Fruit fly (Drosophila melanogaster) whole organism, embryonic: Measurements from ENCODE around the gene mfr.

ENCODE experiments used
- Atf3 ChIP-seq: fragments of 200-800 bp; sonication (Bioruptor generic); optimal IDR thresholded peaks from 3 replicates; lab custom pipeline; 2016; ENCODE audit warnings: missing biosample characterization, missing genetic modification characterization
- CG10431 ChIP-seq: fragments of 200-800 bp; sonication (Bioruptor generic); optimal IDR thresholded peaks from 3 replicates; lab custom pipeline; 2018; ENCODE audit warnings: missing biosample characterization, mild to moderate bottlenecking, missing genetic modification characterization
- CG10654 ChIP-seq: fragments of 200-800 bp; sonication (Bioruptor generic); optimal IDR thresholded peaks from 2 replicates; lab custom pipeline; 2016; ENCODE audit warnings: missing biosample characterization, missing genetic modification characterization
- CG11247 ChIP-seq: fragments of 200-800 bp; sonication (Bioruptor generic); IDR thresholded peaks from 2 replicates; pipeline ENCODE4 v1.3.6; 2022; ENCODE audit warnings: missing biosample characterization, missing genetic modification characterization
- CG11696 ChIP-seq: fragments of 200-800 bp; sonication (Bioruptor generic); IDR thresholded peaks from 2 replicates; pipeline ENCODE4 v1.3.6; 2022; ENCODE audit warnings: missing biosample characterization, missing genetic modification characterization
- CG12236 ChIP-seq: fragments of 200-800 bp; sonication (Bioruptor generic); optimal IDR thresholded peaks from 2 replicates; lab custom pipeline; 2016; ENCODE audit warnings: missing biosample characterization, missing genetic modification characterization
- CG13894 ChIP-seq: fragments of 200-800 bp; sonication (Bioruptor generic); optimal IDR thresholded peaks from 3 replicates; lab custom pipeline; 2018; ENCODE audit warnings: missing biosample characterization, mild to moderate bottlenecking, missing genetic modification characterization, moderate library complexity
- CG15011 ChIP-seq: fragments of 200-800 bp; sonication (Bioruptor generic); optimal IDR thresholded peaks from 3 replicates; lab custom pipeline; 2018; ENCODE audit warnings: missing biosample characterization, mild to moderate bottlenecking, missing genetic modification characterization
- CG17385 ChIP-seq: fragments of 200-800 bp; sonication (Bioruptor generic); optimal IDR thresholded peaks from 3 replicates; lab custom pipeline; 2018; ENCODE audit warnings: missing biosample characterization, mild to moderate bottlenecking, missing genetic modification characterization
- CG17802 ChIP-seq: fragments of 200-800 bp; sonication (Bioruptor generic); optimal IDR thresholded peaks from 2 replicates; lab custom pipeline; 2018; ENCODE audit warnings: missing biosample characterization, mild to moderate bottlenecking, missing genetic modification characterization, moderate library complexity
- CG2875 ChIP-seq: fragments of 200-800 bp; sonication (Bioruptor generic); optimal IDR thresholded peaks from 2 replicates; lab custom pipeline; 2017; ENCODE audit warnings: missing biosample characterization, mild to moderate bottlenecking, missing genetic modification characterization, missing genetic modification reagents
- CG31441 ChIP-seq: fragments of 200-800 bp; sonication (Bioruptor generic); IDR thresholded peaks from 2 replicates; pipeline ENCODE4 v1.3.6; 2022; ENCODE audit warnings: missing biosample characterization, missing genetic modification characterization
- CG33557 ChIP-seq: fragments of 200-800 bp; sonication (Bioruptor generic); optimal IDR thresholded peaks from 2 replicates; lab custom pipeline; 2019; ENCODE audit warnings: missing biosample characterization, mild to moderate bottlenecking, missing genetic modification characterization, moderate library complexity
- CG34422 ChIP-seq: fragments of 200-800 bp; sonication (Bioruptor generic); IDR thresholded peaks from 3 replicates; pipeline ENCODE4 v1.3.6; 2022; ENCODE audit warnings: missing biosample characterization, missing genetic modification characterization
- CG7357 ChIP-seq: fragments of 200-800 bp; sonication (Bioruptor generic); IDR thresholded peaks from 3 replicates; pipeline ENCODE4 v1.3.6; 2022; ENCODE audit warnings: missing biosample characterization, missing genetic modification characterization
- CG7839 ChIP-seq: fragments of 200-800 bp; sonication (Bioruptor generic); optimal IDR thresholded peaks from 3 replicates; lab custom pipeline; 2018; ENCODE audit warnings: missing biosample characterization, mild to moderate bottlenecking, missing genetic modification characterization, moderate library complexity
- CG8388 ChIP-seq: fragments of 200-800 bp; sonication (Bioruptor generic); optimal IDR thresholded peaks from 2 replicates; lab custom pipeline; 2019; ENCODE audit warnings: missing biosample characterization, mild to moderate bottlenecking, missing genetic modification characterization, moderate library complexity
- CG8924 ChIP-seq: fragments of 200-800 bp; optimal IDR thresholded peaks from 3 replicates; lab custom pipeline; 2019; ENCODE audit warnings: missing biosample characterization, mild to moderate bottlenecking, missing genetic modification characterization, moderate library complexity
- CG9932 ChIP-seq: fragments of 200-800 bp; sonication (Bioruptor generic); IDR thresholded peaks from 2 replicates; pipeline ENCODE4 v1.3.6; 2022; ENCODE audit warnings: missing biosample characterization, missing genetic modification characterization
- Camta ChIP-seq: fragments of 200-800 bp; sonication (Bioruptor generic); optimal IDR thresholded peaks from 2 replicates; lab custom pipeline; 2016; ENCODE audit warnings: missing biosample characterization, missing genetic modification characterization
- Chrac-16 ChIP-seq: fragments of 200-800 bp; sonication (Bioruptor generic); optimal IDR thresholded peaks from 3 replicates; lab custom pipeline; 2016; ENCODE audit warnings: missing biosample characterization, missing genetic modification characterization
- Drgx ChIP-seq: fragments of 200-800 bp; sonication (Bioruptor generic); IDR thresholded peaks from 2 replicates; pipeline ENCODE4 v1.3.6; 2022; ENCODE audit warnings: missing biosample characterization, missing genetic modification characterization
- Fer3 ChIP-seq: fragments of 200-800 bp; sonication (Bioruptor generic); optimal IDR thresholded peaks from 2 replicates; lab custom pipeline; 2018; ENCODE audit warnings: missing biosample characterization, mild to moderate bottlenecking, missing genetic modification characterization, moderate library complexity
- Hey ChIP-seq: fragments of 200-800 bp; sonication (Bioruptor generic); optimal IDR thresholded peaks from 3 replicates; lab custom pipeline; 2018; ENCODE audit warnings: missing biosample characterization, mild to moderate bottlenecking, missing genetic modification characterization
- Hr78 ChIP-seq, 2 experiments: fragments of 200-800 bp in 1 of 2; fragments of >200 bp in 1 of 2; sonication (Bioruptor generic) in 1 of 2; optimal IDR thresholded peaks; 2 replicates each; lab custom pipeline; 2017 to 2019; ENCODE audit warnings: missing biosample characterization in 2 of 2, missing genetic modification characterization in 2 of 2, mild to moderate bottlenecking in 1 of 2, moderate library complexity in 1 of 2
- NC2β ChIP-seq: fragments of 200-800 bp; sonication (Bioruptor generic); optimal IDR thresholded peaks from 2 replicates; lab custom pipeline; 2016; ENCODE audit warnings: missing biosample characterization, missing genetic modification characterization
- Six4 ChIP-seq: fragments of 200-800 bp; sonication (Bioruptor generic); optimal IDR thresholded peaks from 2 replicates; lab custom pipeline; 2016; ENCODE audit warnings: missing biosample characterization, missing genetic modification characterization
- Sox100B ChIP-seq: fragments of 200-800 bp; sonication (Bioruptor generic); optimal IDR thresholded peaks from 3 replicates; lab custom pipeline; 2018; ENCODE audit warnings: missing biosample characterization, mild to moderate bottlenecking, missing genetic modification characterization
- Sry-δ ChIP-seq: fragments of 200-800 bp; sonication (Bioruptor generic); optimal IDR thresholded peaks from 2 replicates; lab custom pipeline; 2016; ENCODE audit warnings: missing biosample characterization, missing genetic modification characterization
- Usf ChIP-seq: fragments of 200-800 bp; sonication (Bioruptor generic); optimal IDR thresholded peaks from 2 replicates; lab custom pipeline; 2017; ENCODE audit warnings: missing genotype, missing biosample characterization, missing genetic modification characterization
- bigmax ChIP-seq: fragments of 200-800 bp; sonication (Bioruptor generic); optimal IDR thresholded peaks from 2 replicates; lab custom pipeline; 2018; ENCODE audit warnings: missing biosample characterization, mild to moderate bottlenecking, missing genetic modification characterization
- bsh ChIP-seq, 2 experiments: fragments of 200-800 bp; sonication (Bioruptor generic); optimal IDR thresholded peaks; 2 replicates each; lab custom pipeline; 2017 to 2018; ENCODE audit warnings: mild to moderate bottlenecking in 2 of 2, missing biosample characterization in 2 of 2, missing genetic modification characterization in 2 of 2, moderate library complexity in 1 of 2
- cato ChIP-seq: fragments of 200-800 bp; sonication (Bioruptor generic); optimal IDR thresholded peaks from 2 replicates; lab custom pipeline; 2016; ENCODE audit warnings: missing biosample characterization, missing genetic modification characterization, borderline replicate concordance
- crol ChIP-seq: fragments of 200-800 bp; sonication (Bioruptor generic); IDR thresholded peaks from 2 replicates; pipeline ENCODE4 v1.3.6; 2022; ENCODE audit warnings: missing biosample characterization, missing genetic modification characterization
- dpn ChIP-seq, 2 experiments: fragments of 200-800 bp; sonication (Bioruptor generic); optimal IDR thresholded peaks; 3 replicates each; lab custom pipeline; 2016; ENCODE audit warnings: missing biosample characterization in 2 of 2, missing genetic modification characterization in 2 of 2
- fd3F ChIP-seq: fragments of 200-800 bp; sonication (Bioruptor generic); optimal IDR thresholded peaks from 2 replicates; lab custom pipeline; 2018; ENCODE audit warnings: missing biosample characterization, mild to moderate bottlenecking, missing genetic modification characterization, moderate library complexity
- gcm2 ChIP-seq: fragments of 200-800 bp; sonication (Bioruptor generic); optimal IDR thresholded peaks from 2 replicates; lab custom pipeline; 2016; ENCODE audit warnings: missing biosample characterization, missing genetic modification characterization
- gem ChIP-seq: fragments of 200-800 bp; sonication (Bioruptor generic); optimal IDR thresholded peaks from 2 replicates; lab custom pipeline; 2019; ENCODE audit warnings: missing biosample characterization, mild to moderate bottlenecking, missing genetic modification characterization, moderate library complexity
- gsb-n ChIP-seq: fragments of 200-800 bp; sonication (Bioruptor generic); optimal IDR thresholded peaks from 3 replicates; lab custom pipeline; 2018; ENCODE audit warnings: missing biosample characterization, mild to moderate bottlenecking, missing genetic modification characterization
- lab ChIP-seq: fragments of 200-800 bp; sonication (Bioruptor generic); optimal IDR thresholded peaks from 3 replicates; lab custom pipeline; 2017; ENCODE audit warnings: missing biosample characterization, missing genetic modification characterization, mild to moderate bottlenecking, moderate library complexity, missing genetic modification reagents
- maf-S ChIP-seq: fragments of 200-800 bp; sonication (Bioruptor generic); optimal IDR thresholded peaks from 2 replicates; lab custom pipeline; 2016; ENCODE audit warnings: missing biosample characterization, missing genetic modification characterization
- mam ChIP-seq: fragments of 200-800 bp; sonication (Bioruptor generic); optimal IDR thresholded peaks from 3 replicates; lab custom pipeline; 2016; ENCODE audit warnings: missing biosample characterization, missing genetic modification characterization
- sc ChIP-seq, 3 experiments: fragments of >200 bp in 2 of 3; fragments of 200-800 bp in 1 of 3; sonication (Bioruptor generic) in 1 of 3; optimal IDR thresholded peaks; 2 replicates in 2 of 3; 3 replicates in 1 of 3; lab custom pipeline; 2017; ENCODE audit warnings: mild to moderate bottlenecking in 1 of 3, missing biosample characterization in 1 of 3, missing genetic modification characterization in 1 of 3, missing genetic modification reagents in 1 of 3
- so ChIP-seq: fragments of 200-800 bp; sonication (Bioruptor generic); IDR thresholded peaks from 3 replicates; pipeline ENCODE4 v1.3.6; 2022; ENCODE audit warnings: missing biosample characterization, missing genetic modification characterization
- stc ChIP-seq: fragments of 200-800 bp; sonication (Bioruptor generic); IDR thresholded peaks from 2 replicates; pipeline ENCODE4 v1.3.6; 2022; ENCODE audit warnings: missing biosample characterization, missing genetic modification characterization
- trem ChIP-seq: fragments of 200-800 bp; optimal IDR thresholded peaks from 3 replicates; lab custom pipeline; 2019; ENCODE audit warnings: missing biosample characterization, mild to moderate bottlenecking, missing genetic modification characterization, moderate library complexity
- unc-4 ChIP-seq: fragments of 200-800 bp; sonication (Bioruptor generic); IDR thresholded peaks from 2 replicates; pipeline ENCODE4 v1.3.6; 2022; ENCODE audit warnings: missing biosample characterization, missing genetic modification characterization; ENCODE audit not compliant: partially characterized antibody
- wek ChIP-seq: fragments of 200-800 bp; sonication (Bioruptor generic); optimal IDR thresholded peaks from 3 replicates; lab custom pipeline; 2018; ENCODE audit warnings: missing biosample characterization, mild to moderate bottlenecking, missing genetic modification characterization, moderate library complexity

Gene mfr

DNA sequence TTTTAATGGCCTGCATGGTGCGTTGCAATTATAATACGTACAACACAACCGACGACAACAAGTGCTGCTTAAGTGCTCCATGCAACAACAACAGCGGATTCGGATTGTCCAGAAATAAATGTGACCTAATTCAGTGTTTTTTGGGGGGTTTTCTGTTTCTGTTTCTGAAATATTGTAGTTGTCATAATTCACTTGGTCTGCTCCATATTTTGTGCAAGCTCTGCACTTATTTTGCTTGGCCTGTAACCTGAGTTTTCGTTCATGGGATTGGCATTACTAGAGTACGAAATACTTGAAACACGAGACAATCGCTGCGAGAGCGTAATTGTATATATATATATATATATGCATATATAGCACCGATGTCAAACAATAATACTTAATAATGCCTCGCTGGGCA lies 43.1 kb downstream of the mfr start:
- TF ChIP-seq Sry-δ (GFP tag; lab: Kevin White, UChicago) (no peak), CG11696 (0 out of 2 replicates have a peak, but pooled peaks have one; percentile 8)

DNA sequence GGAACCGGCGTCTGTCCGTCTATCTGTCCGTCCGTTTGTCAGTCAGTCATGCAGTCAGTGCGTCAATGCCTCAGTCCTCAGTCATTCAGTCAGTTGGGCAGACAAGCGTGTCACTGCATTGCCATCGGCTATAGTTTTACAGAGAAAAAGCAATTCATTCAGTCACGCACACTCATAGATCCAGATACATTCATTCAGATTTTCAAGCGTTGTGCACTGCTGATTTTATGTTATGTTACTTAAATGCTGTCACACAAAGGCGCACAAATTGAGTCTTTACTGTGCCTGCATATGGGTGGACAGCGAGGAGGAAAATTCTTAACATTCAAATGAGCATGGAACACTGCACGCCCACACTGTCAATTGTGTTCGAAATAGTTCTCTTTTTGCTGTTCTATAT lies 47.3 kb downstream of the mfr start:
- no peak for TF ChIP-seq Chrac-16 (GFP tag; lab: Kevin White, UChicago)
- no peak for TF ChIP-seq CG10654 (GFP tag; lab: Kevin White, UChicago)
- TF ChIP-seq CG8924 (tag; lab: Kevin White, UChicago), result no peak
- TF ChIP-seq Six4 (GFP tag; lab: Kevin White, UChicago), result no peak
- no peak for TF ChIP-seq crol (GFP tag; lab: Robert Waterston, UW)
- TF ChIP-seq cato (GFP tag; lab: Kevin White, UChicago), result no peak
- TF ChIP-seq CG7357, result no peak
- TF ChIP-seq Usf (GFP tag; lab: Kevin White, UChicago), result no peak
- TF ChIP-seq trem (tag; lab: Kevin White, UChicago), result no peak
- no peak for TF ChIP-seq maf-S (GFP tag; lab: Kevin White, UChicago)
- no peak for TF ChIP-seq gsb-n (tag; lab: Kevin White, UChicago)
- no peak for TF ChIP-seq Fer3 (tag; lab: Kevin White, UChicago)
- no peak for TF ChIP-seq Camta (GFP tag; lab: Kevin White, UChicago)
- no peak for TF ChIP-seq CG34422
- no peak for TF ChIP-seq CG12236 (GFP tag; lab: Kevin White, UChicago)
- no peak for TF ChIP-seq mam (GFP tag; lab: Kevin White, UChicago)
- TF ChIP-seq wek (GFP tag; lab: Kevin White, UChicago), result no peak
- TF ChIP-seq CG15011 (GFP tag; lab: Kevin White, UChicago), result no peak
- TF ChIP-seq NC2β (GFP tag; lab: Kevin White, UChicago), result no peak
- no peak for TF ChIP-seq Atf3
- no peak for TF ChIP-seq CG31441 (GFP tag; lab: Robert Waterston, UW)
- peak; percentile 14 for TF ChIP-seq CG7839 (tag; lab: Kevin White, UChicago)
- peak; percentile 8 for TF ChIP-seq lab
- no peak for TF ChIP-seq CG33557 (GFP tag; lab: Kevin White, UChicago)
- peak in 1 of 2 experiments; percentile 19 for TF ChIP-seq Hr78 (GFP tag; optimal IDR thresholded peaks at IDR 0.05; lab: Kevin White, UChicago)
- TF ChIP-seq CG17385 (GFP tag; lab: Kevin White, UChicago), result no peak
- TF ChIP-seq sc (optimal IDR thresholded peaks at IDR 0.05; lab: Kevin White, UChicago), result no peak
- no peak for TF ChIP-seq sc (GFP tag; optimal IDR thresholded peaks at IDR 0.05; lab: Kevin White, UChicago)
- TF ChIP-seq Sox100B (GFP tag; lab: Kevin White, UChicago), result no peak
- peak; percentile 34 for TF ChIP-seq gem (tag; lab: Kevin White, UChicago)
- no peak for TF ChIP-seq fd3F (GFP tag; lab: Kevin White, UChicago)
- TF ChIP-seq bsh (GFP tag; optimal IDR thresholded peaks at IDR 0.05; lab: Kevin White, UChicago), result peak in 1 of 2 experiments; percentile 26
- TF ChIP-seq Drgx (GFP tag; lab: Robert Waterston, UW), result peak; percentile 41
- TF ChIP-seq CG10431 (GFP tag; lab: Kevin White, UChicago), result no peak
- TF ChIP-seq so (GFP tag; lab: Robert Waterston, UW), result 0 out of 3 replicates have a peak, but pooled peaks have one; percentile 47
- TF ChIP-seq Hey, result no peak
- no peak for TF ChIP-seq gcm2 (GFP tag; lab: Kevin White, UChicago)
- no peak for TF ChIP-seq CG9932 (GFP tag; lab: Robert Waterston, UW)
- TF ChIP-seq stc (GFP tag; lab: Robert Waterston, UW), result peak; percentile 12; the same call in 1 of the 2 replicates
- no peak for TF ChIP-seq CG17802 (tag; lab: Kevin White, UChicago)
- no peak for TF ChIP-seq CG2875
- no peak for TF ChIP-seq CG11247 (GFP tag; lab: Robert Waterston, UW)
- TF ChIP-seq dpn (GFP tag; optimal IDR thresholded peaks at IDR 0.05; lab: Kevin White, UChicago), result peak in 1 of 2 experiments; percentile 8
- no peak for TF ChIP-seq CG8388 (GFP tag; lab: Kevin White, UChicago)
- TF ChIP-seq CG13894 (tag; lab: Kevin White, UChicago), result no peak
- TF ChIP-seq bigmax, result no peak
- TF ChIP-seq unc-4, result no peak
